Worm (Caenorhabditis elegans): ENCODE measurements around the gene srt-54.

DNA sequence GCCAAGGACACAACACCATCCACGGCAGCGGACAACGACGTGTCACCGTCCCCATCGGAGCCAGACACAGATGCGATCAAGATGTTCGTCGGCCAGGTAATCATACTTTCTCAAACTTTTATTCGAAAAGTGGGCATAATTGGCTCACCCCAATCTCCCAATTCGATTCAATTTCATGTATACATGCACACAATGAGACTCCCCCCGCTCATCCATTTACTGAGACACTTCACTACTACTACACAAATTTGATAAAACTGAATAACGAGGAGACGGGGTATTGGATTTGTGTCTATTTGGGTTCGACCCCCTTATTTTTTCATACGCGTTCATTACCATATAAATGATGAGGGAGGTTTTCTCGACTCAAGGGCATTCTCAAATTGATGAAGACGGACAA lies 46.2 kb downstream of the srt-54 start:
- TF ChIP-seq snpc-4 (tag; optimal IDR thresholded peaks at IDR 0.05) (no peak), ztf-11 (tag; optimal IDR thresholded peaks at IDR 0.05) (no peak), hpl-2 (GFP tag; optimal IDR thresholded peaks at IDR 0.05) (no peak), C04F5.9 (tag; optimal IDR thresholded peaks at IDR 0.05) (no peak), nhr-28 (tag; optimal IDR thresholded peaks at IDR 0.05) (no peak)

Data from whole organism, L1 larva.